Worm (Caenorhabditis elegans) whole organism, L4 larva: Measurements from ENCODE around the gene his-71.
A peak's percentile ranks its signal among the peaks of the same experiment; 100 is the strongest.

Source experiments
- F26F4.8 ChIP-seq: fragments of 200-800 bp; sonication (Bioruptor generic); conservative IDR thresholded peaks from 2 replicates; pipeline ENCODE4 v1.3.6; 2022; ENCODE audit warnings: missing genetic modification characterization, missing compliant biosample characterization
- F44E2.7 ChIP-seq: fragments of 200-800 bp; sonication (Bioruptor generic); IDR thresholded peaks from 2 replicates; pipeline ENCODE4 v2.1.2; 2022; ENCODE audit warnings: missing genetic modification characterization, missing compliant biosample characterization
- R02D3.7 ChIP-seq: fragments of 150-350 bp; sonication (generic microtip); optimal IDR thresholded peaks from 3 replicates; lab custom pipeline; 2014; ENCODE audit warnings: missing biosample characterization, missing genetic modification characterization
- T26A8.4 ChIP-seq: fragments of 200-800 bp; sonication (Bioruptor generic); IDR thresholded peaks from 2 replicates; pipeline ENCODE4 v1.3.6; 2022; ENCODE audit warnings: missing genetic modification characterization, missing compliant biosample characterization
- Y105C5A.15 ChIP-seq: fragments of 200-800 bp; sonication (Bioruptor generic); IDR thresholded peaks from 2 replicates; pipeline ENCODE4 v1.3.6; 2022; ENCODE audit warnings: missing genetic modification characterization, missing compliant biosample characterization
- Y75B8A.6 ChIP-seq: fragments of 200-800 bp; sonication (Bioruptor generic); IDR thresholded peaks from 2 replicates; pipeline ENCODE4 v1.3.6; 2022; ENCODE audit warnings: missing genetic modification reagents, missing genetic modification characterization, missing compliant biosample characterization
- aha-1 ChIP-seq: fragments of 150-350 bp; peaks from one replicate; lab custom pipeline; 2014; ENCODE audit warnings: missing biosample characterization, missing genetic modification characterization
- ama-1 ChIP-seq: fragments of 150-350 bp; optimal IDR thresholded peaks from 2 replicates; lab custom pipeline; 2014; ENCODE audit warnings: inconsistent platforms, mixed read lengths
- ceh-20 ChIP-seq: fragments of 200-800 bp; sonication (Bioruptor generic); IDR thresholded peaks from 2 replicates; pipeline ENCODE4 v1.3.6; 2022; ENCODE audit warnings: missing genetic modification reagents, missing genetic modification characterization, missing compliant biosample characterization
- ceh-44 ChIP-seq: fragments of 200-800 bp; sonication (Bioruptor generic); IDR thresholded peaks from 2 replicates; pipeline ENCODE4 v1.3.6; 2022; ENCODE audit warnings: missing genetic modification reagents, missing genetic modification characterization, missing compliant biosample characterization
- ctbp-1 ChIP-seq: fragments of 200-800 bp; sonication (Bioruptor generic); IDR thresholded peaks from 2 replicates; pipeline ENCODE4 v1.3.6; 2022; ENCODE audit warnings: missing genetic modification reagents, missing genetic modification characterization, missing compliant biosample characterization
- daf-12 ChIP-seq: fragments of 150-350 bp; optimal IDR thresholded peaks from 2 replicates; lab custom pipeline; 2014; ENCODE audit warnings: missing biosample characterization, missing genetic modification reagents, missing genetic modification characterization
- daf-16 ChIP-seq, 3 experiments: sonication (generic microtip); optimal IDR thresholded peaks; 2 replicates each; lab custom pipeline; 2016 to 2017; ENCODE audit warnings: missing genetic modification characterization in 3 of 3, missing genetic modification reagents in 3 of 3, mild to moderate bottlenecking in 2 of 3, missing compliant biosample characterization in 2 of 3, missing biosample characterization in 1 of 3, moderate library complexity in 1 of 3
- daf-19 ChIP-seq: fragments of 200-800 bp; sonication (Bioruptor generic); conservative IDR thresholded peaks from 2 replicates; pipeline ENCODE4 v1.3.6; 2022; ENCODE audit warnings: missing genetic modification characterization, missing compliant biosample characterization
- daf-8 ChIP-seq: fragments of 200-800 bp; sonication (Bioruptor generic); IDR thresholded peaks from 2 replicates; pipeline ENCODE4 v1.3.6; 2022; ENCODE audit warnings: missing genetic modification characterization, missing compliant biosample characterization
- dmd-8 ChIP-seq: fragments of 200-800 bp; sonication (Bioruptor generic); IDR thresholded peaks from 2 replicates; pipeline ENCODE4 v1.3.6; 2022; ENCODE audit warnings: missing genetic modification characterization, missing compliant biosample characterization
- egl-27 ChIP-seq: sonication (generic microtip); optimal IDR thresholded peaks from 3 replicates; lab custom pipeline; 2017; ENCODE audit warnings: missing biosample characterization, missing genetic modification reagents, missing genetic modification characterization
- egl-43 ChIP-seq: fragments of 200-800 bp; sonication (Bioruptor generic); IDR thresholded peaks from 2 replicates; pipeline ENCODE4 v1.3.6; 2022; ENCODE audit warnings: missing genetic modification reagents, missing genetic modification characterization, missing compliant biosample characterization
- fos-1 ChIP-seq: fragments of 150-350 bp; optimal IDR thresholded peaks from 2 replicates; lab custom pipeline; 2014; ENCODE audit warnings: missing biosample characterization, missing genetic modification characterization
- hlh-30 ChIP-seq: sonication (generic microtip); optimal IDR thresholded peaks from 2 replicates; lab custom pipeline; 2017; ENCODE audit warnings: antibody characterized with exemption, mild to moderate bottlenecking, missing genetic modification characterization, missing compliant biosample characterization; ENCODE audit not compliant: insufficient read depth
- jun-1 ChIP-seq: fragments of 150-350 bp; optimal IDR thresholded peaks from 2 replicates; lab custom pipeline; 2014; ENCODE audit warnings: missing biosample characterization, missing genetic modification reagents, missing genetic modification characterization
- lin-13 ChIP-seq: fragments of 150-350 bp; optimal IDR thresholded peaks from 2 replicates; lab custom pipeline; 2014; ENCODE audit warnings: missing biosample characterization, missing genetic modification reagents, missing genetic modification characterization
- lin-38 ChIP-seq: fragments of 200-800 bp; sonication (Bioruptor generic); IDR thresholded peaks from 2 replicates; pipeline ENCODE4 v1.3.6; 2022; ENCODE audit warnings: missing genetic modification reagents, missing genetic modification characterization, missing compliant biosample characterization
- lir-3 ChIP-seq: sonication (generic microtip); optimal IDR thresholded peaks from 2 replicates; lab custom pipeline; 2016; ENCODE audit warnings: mild to moderate bottlenecking, missing genetic modification characterization, missing compliant biosample characterization
- lsy-2 ChIP-seq, 2 experiments: fragments of 150-350 bp in 1 of 2; sonication (generic microtip) in 1 of 2; optimal IDR thresholded peaks; 2 replicates each; lab custom pipeline; 2014 to 2017; ENCODE audit warnings: missing biosample characterization in 2 of 2, missing genetic modification characterization in 2 of 2
- madf-5 ChIP-seq, 2 experiments: fragments of 200-800 bp; sonication (Bioruptor generic); IDR thresholded peaks; 2 replicates each; pipeline ENCODE4 v1.3.6; 2022; ENCODE audit warnings: missing compliant biosample characterization in 2 of 2, missing genetic modification characterization in 2 of 2
- mes-2 ChIP-seq: sonication (generic microtip); optimal IDR thresholded peaks from 2 replicates; lab custom pipeline; 2016; ENCODE audit warnings: missing genotype, mild to moderate bottlenecking, missing genetic modification characterization, missing compliant biosample characterization; ENCODE audit not compliant: poor library complexity, severe bottlenecking
- mxl-2 ChIP-seq: fragments of 200-800 bp; sonication (Bioruptor generic); conservative IDR thresholded peaks from 2 replicates; pipeline ENCODE4 v1.3.6; 2022; ENCODE audit warnings: missing genetic modification reagents, missing genetic modification characterization, missing compliant biosample characterization
- nhr-10 ChIP-seq: fragments of 150-350 bp; optimal IDR thresholded peaks from 2 replicates; lab custom pipeline; 2014; ENCODE audit warnings: missing biosample characterization, missing genetic modification characterization
- nhr-102 ChIP-seq: sonication (generic microtip); optimal IDR thresholded peaks from 2 replicates; lab custom pipeline; 2016; ENCODE audit warnings: mild to moderate bottlenecking, missing genetic modification characterization, moderate library complexity, missing compliant biosample characterization
- nhr-237 ChIP-seq: sonication (generic microtip); optimal IDR thresholded peaks from 2 replicates; lab custom pipeline; 2017; ENCODE audit warnings: missing biosample characterization, missing genetic modification characterization
- nhr-28 ChIP-seq: fragments of 150-350 bp; optimal IDR thresholded peaks from 2 replicates; lab custom pipeline; 2014; ENCODE audit warnings: missing biosample characterization, missing genetic modification characterization
- nhr-6 ChIP-seq: fragments of 150-350 bp; optimal IDR thresholded peaks from 2 replicates; lab custom pipeline; 2014; ENCODE audit warnings: missing biosample characterization, missing genetic modification characterization
- nhr-76 ChIP-seq: fragments of 150-350 bp; optimal IDR thresholded peaks from 2 replicates; lab custom pipeline; 2014; ENCODE audit warnings: missing biosample characterization, missing genetic modification characterization
- php-3 ChIP-seq: fragments of 200-800 bp; sonication (Bioruptor generic); IDR thresholded peaks from 2 replicates; pipeline ENCODE4 v1.3.6; 2022; ENCODE audit warnings: missing genetic modification reagents, missing genetic modification characterization, missing compliant biosample characterization
- pqm-1 ChIP-seq: sonication (generic microtip); optimal IDR thresholded peaks from 2 replicates; lab custom pipeline; 2017; ENCODE audit warnings: missing biosample characterization, missing genetic modification characterization
- saeg-2 ChIP-seq: fragments of 200-800 bp; sonication (Bioruptor generic); IDR thresholded peaks from 2 replicates; pipeline ENCODE4 v1.3.6; 2022; ENCODE audit warnings: missing genetic modification reagents, missing genetic modification characterization, missing compliant biosample characterization
- sdz-12 ChIP-seq: fragments of 200-800 bp; sonication (Bioruptor generic); optimal IDR thresholded peaks from 2 replicates; lab custom pipeline; 2018; ENCODE audit warnings: mild to moderate bottlenecking, missing genetic modification characterization, missing compliant biosample characterization
- set-16 ChIP-seq: fragments of 200-800 bp; sonication (Bioruptor generic); IDR thresholded peaks from 2 replicates; pipeline ENCODE4 v1.3.6; 2022; ENCODE audit warnings: missing genetic modification reagents, missing genetic modification characterization, missing compliant biosample characterization
- snpc-4 ChIP-seq: fragments of 150-350 bp; optimal IDR thresholded peaks from 2 replicates; lab custom pipeline; 2014; ENCODE audit warnings: missing biosample characterization, missing genetic modification characterization
- spr-1 ChIP-seq: sonication (generic microtip); optimal IDR thresholded peaks from 2 replicates; lab custom pipeline; 2016; ENCODE audit warnings: mild to moderate bottlenecking, missing genetic modification characterization, missing compliant biosample characterization
- spr-3 ChIP-seq: fragments of 200-800 bp; sonication (Bioruptor generic); optimal IDR thresholded peaks from 2 replicates; lab custom pipeline; 2018; ENCODE audit warnings: mild to moderate bottlenecking, missing genetic modification characterization, missing compliant biosample characterization
- zfp-2 ChIP-seq: sonication (generic microtip); optimal IDR thresholded peaks from 2 replicates; lab custom pipeline; 2016; ENCODE audit warnings: mild to moderate bottlenecking, missing genetic modification characterization, missing compliant biosample characterization
- zip-2 ChIP-seq: fragments of 150-350 bp; optimal IDR thresholded peaks from 2 replicates; lab custom pipeline; 2014; ENCODE audit warnings: missing biosample characterization, missing genetic modification characterization

his-71 gene

DNA sequence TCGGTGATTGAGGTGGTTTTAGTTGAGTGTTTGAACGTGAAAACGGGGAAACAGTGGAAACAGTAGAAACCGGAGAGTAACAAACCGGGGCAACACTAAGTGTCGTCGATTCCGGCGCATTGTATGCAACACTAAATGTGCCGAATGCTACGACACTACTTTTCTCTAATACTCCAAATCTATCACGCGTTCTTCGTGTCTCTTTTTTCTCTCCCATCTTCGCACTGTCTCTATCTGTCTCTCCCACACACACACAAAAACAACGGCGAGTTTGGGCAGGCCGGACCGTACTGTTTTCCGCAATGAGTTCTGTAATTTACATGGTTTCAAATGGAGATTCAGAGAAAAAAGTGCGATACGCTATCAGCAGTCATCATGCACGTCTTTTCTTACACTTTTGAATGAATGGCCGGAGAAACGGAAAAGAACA lies 19.8 kb downstream of the his-71 start (continued):
- TF ChIP-seq php-3 (GFP tag; lab: Robert Waterston, UW) = peak; percentile 82
- no peak for TF ChIP-seq R02D3.7
- peak in 1 of 2 experiments; percentile 71 for TF ChIP-seq daf-16 (GFP tag; optimal IDR thresholded peaks at IDR 0.05; lab: Kevin White, UChicago)
- peak; percentile 98 for TF ChIP-seq daf-16 (tag; optimal IDR thresholded peaks at IDR 0.05; lab: Kevin White, UChicago)
- no peak for TF ChIP-seq F26F4.8
- TF ChIP-seq T26A8.4 = no peak
- no peak for TF ChIP-seq ctbp-1 (GFP tag; lab: Robert Waterston, UW)
- no peak for TF ChIP-seq snpc-4
- peak; percentile 65; the same call in 1 of the 2 replicates for TF ChIP-seq saeg-2 (GFP tag; lab: Robert Waterston, UW)
- no peak for TF ChIP-seq sdz-12 (GFP tag; lab: Kevin White, UChicago)
- TF ChIP-seq lir-3 (tag; lab: Kevin White, UChicago) = no peak
- no peak for TF ChIP-seq set-16 (GFP tag; lab: Robert Waterston, UW)
- no peak for TF ChIP-seq Y105C5A.15
- peak; percentile 35; the same call in 1 of the 2 replicates for TF ChIP-seq ceh-20 (GFP tag; lab: Robert Waterston, UW)
- no peak for TF ChIP-seq nhr-76 (tag; lab: Kevin White, UChicago)
- no peak for TF ChIP-seq nhr-237
- TF ChIP-seq nhr-6 (tag; lab: Kevin White, UChicago) = peak; percentile 68
- peak; percentile 32 for TF ChIP-seq mes-2
- TF ChIP-seq spr-1 (tag; lab: Kevin White, UChicago) = peak; percentile 41
- TF ChIP-seq zip-2 (tag; lab: Kevin White, UChicago) = no peak
- no peak for TF ChIP-seq daf-12 (tag; lab: Kevin White, UChicago)
- no peak for TF ChIP-seq spr-3 (GFP tag; lab: Kevin White, UChicago)
- no peak for TF ChIP-seq ceh-44
- no peak for TF ChIP-seq daf-8 (GFP tag; lab: Robert Waterston, UW)
- peak; percentile 39 to 58 for TF ChIP-seq lsy-2 (tag; optimal IDR thresholded peaks at IDR 0.05; lab: Kevin White, UChicago)
- no peak for TF ChIP-seq egl-27 (tag; lab: Kevin White, UChicago)
- no peak for TF ChIP-seq mxl-2 (GFP tag; lab: Robert Waterston, UW)
- peak; percentile 100 for TF ChIP-seq pqm-1 (tag; lab: Kevin White, UChicago)
- no peak for TF ChIP-seq lin-13
- no peak for TF ChIP-seq daf-19 (GFP tag; lab: Robert Waterston, UW)
- no peak for TF ChIP-seq lin-38
- TF ChIP-seq nhr-28 (tag; lab: Kevin White, UChicago) = peak; percentile 94
- peak; percentile 65 for TF ChIP-seq jun-1
- TF ChIP-seq egl-43 = no peak

DNA sequence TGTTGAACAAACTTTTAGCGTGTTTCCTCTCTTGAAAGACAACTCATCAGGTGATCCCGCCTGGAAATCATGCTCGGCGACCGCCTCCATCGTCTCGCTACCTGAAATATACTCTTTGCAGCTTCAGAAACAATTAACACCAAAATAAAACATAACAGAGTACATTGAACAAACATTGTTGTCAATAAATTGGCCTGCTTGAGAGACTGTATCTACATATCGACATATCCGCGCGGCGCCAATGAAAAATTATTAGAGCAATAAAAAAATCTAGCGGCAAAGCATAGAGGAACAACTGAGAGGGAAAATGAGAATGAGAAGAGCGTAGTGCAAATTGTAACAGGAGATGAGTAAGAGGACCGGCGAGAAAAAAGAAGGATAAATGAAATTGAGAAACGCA lies 20.2 kb downstream of the his-71 start, which contains the start of gene sem-5:
TSS of gene sem-5 (minus strand) at position 101 of the 400 bp plus-strand sequence.
- no peak for TF ChIP-seq zfp-2

DNA sequence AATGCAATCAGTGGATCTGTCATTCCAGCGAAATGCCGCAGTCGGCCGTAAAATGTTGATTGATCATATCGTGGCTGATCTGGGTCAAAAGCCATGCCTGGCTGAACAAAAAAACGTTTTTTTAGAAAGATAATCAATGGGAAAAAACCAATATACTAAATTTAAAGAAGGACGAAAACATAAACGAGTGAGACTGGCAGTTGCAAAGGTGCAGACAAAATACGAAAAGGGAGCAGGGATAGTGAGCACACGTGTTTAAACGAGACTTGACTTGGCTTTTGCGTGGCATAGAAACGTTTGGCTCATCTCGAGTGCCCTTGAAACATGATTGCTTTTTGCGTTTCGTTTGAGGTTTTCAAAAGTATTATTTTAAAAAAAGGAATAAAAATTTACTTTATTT lies 23.7 kb downstream of the his-71 start, which contains the start of gene sfxn-2:
TSS of gene sfxn-2 (minus strand) at position 101 of the 400 bp plus-strand sequence.
- no peak for TF ChIP-seq nhr-10 (tag; lab: Kevin White, UChicago)
- TF ChIP-seq hlh-30 (tag; lab: Kevin White, UChicago) = peak; percentile 28
- TF ChIP-seq madf-5 (GFP tag; IDR thresholded peaks at IDR 0.05; lab: Robert Waterston, UW) = no peak
- TF ChIP-seq, all 104 proteins: peak for 1

DNA sequence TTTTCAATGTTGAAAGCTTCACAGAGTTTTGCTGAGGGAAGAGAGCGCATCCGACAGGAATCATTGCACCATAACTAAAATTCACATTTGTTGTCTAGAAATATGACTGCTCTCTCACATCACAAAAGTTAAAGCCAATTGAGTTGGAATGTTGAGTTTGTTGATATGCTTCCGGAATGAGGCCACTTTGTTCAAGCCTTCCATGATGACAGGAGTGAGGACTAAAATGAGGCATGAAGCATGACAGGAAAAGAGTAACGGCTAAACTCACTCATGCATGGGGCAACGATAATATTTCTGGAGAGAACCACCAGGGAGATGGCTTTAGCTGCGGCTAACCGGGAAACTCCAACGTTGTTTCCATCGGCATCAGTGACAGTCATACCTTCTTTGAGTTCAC lies 25.4 kb downstream of the his-71 start:
- TF ChIP-seq nhr-102 (tag; lab: Kevin White, UChicago) (no peak), dmd-8 (0 out of 2 replicates have a peak, but pooled peaks have one; percentile 29), nhr-6 (tag; lab: Kevin White, UChicago) (no peak), T26A8.4 (peak; percentile 49; the same call in 1 of the 2 replicates), aha-1 (tag; lab: Kevin White, UChicago) (peak; percentile 32), daf-19 (GFP tag; lab: Robert Waterston, UW) (no peak), ama-1 (lab: Kevin White, UChicago) (peak; percentile 48), sdz-12 (GFP tag; lab: Kevin White, UChicago) (peak; percentile 57), fos-1 (tag; lab: Kevin White, UChicago) (no peak), F44E2.7 (GFP tag; lab: Robert Waterston, UW) (0 out of 2 replicates have a peak, but pooled peaks have one; percentile 22), Y75B8A.6 (GFP tag; lab: Robert Waterston, UW) (0 out of 2 replicates have a peak, but pooled peaks have one; percentile 13)
